Worm (Caenorhabditis elegans) whole organism, late embryonic: ENCODE results near the gene Y82E9BR.19.

ENCODE experiments used
- C08G9.2 ChIP-seq: sonication (generic microtip); optimal IDR thresholded peaks from 2 replicates; lab custom pipeline; 2016; ENCODE audit warnings: mild to moderate bottlenecking, missing genetic modification characterization, moderate library complexity, missing compliant biosample characterization
- K09A11.1 ChIP-seq: sonication (generic microtip); optimal IDR thresholded peaks from 2 replicates; lab custom pipeline; 2017; ENCODE audit warnings: antibody characterized with exemption, mild to moderate bottlenecking, missing genetic modification characterization, missing compliant biosample characterization; ENCODE audit not compliant: insufficient read depth
- T23F11.4 ChIP-seq: fragments of 200-800 bp; sonication (Bioruptor generic); optimal IDR thresholded peaks from 2 replicates; lab custom pipeline; 2018; ENCODE audit warnings: mild to moderate bottlenecking, missing genetic modification characterization, missing compliant biosample characterization
- ahr-1 ChIP-seq: sonication (generic microtip); optimal IDR thresholded peaks from 2 replicates; lab custom pipeline; 2016; ENCODE audit warnings: missing genetic modification characterization, missing compliant biosample characterization
- ceh-2 ChIP-seq: sonication (generic microtip); optimal IDR thresholded peaks from 2 replicates; lab custom pipeline; 2016; ENCODE audit warnings: missing genotype, missing genetic modification characterization, missing compliant biosample characterization
- ceh-22 ChIP-seq: sonication (generic microtip); optimal IDR thresholded peaks from 2 replicates; lab custom pipeline; 2017; ENCODE audit warnings: missing biosample characterization, missing genetic modification characterization
- ceh-24 ChIP-seq: sonication (generic microtip); optimal IDR thresholded peaks from 2 replicates; lab custom pipeline; 2016; ENCODE audit warnings: mild to moderate bottlenecking, missing genetic modification characterization, missing compliant biosample characterization
- ceh-30 ChIP-seq: fragments of 150-350 bp; optimal IDR thresholded peaks from 2 replicates; lab custom pipeline; 2014; ENCODE audit warnings: missing biosample characterization, missing genetic modification characterization
- ceh-31 ChIP-seq: sonication (generic microtip); optimal IDR thresholded peaks from 2 replicates; lab custom pipeline; 2016; ENCODE audit warnings: missing genetic modification characterization, missing compliant biosample characterization
- ceh-45 ChIP-seq: fragments of 200-800 bp; sonication (Bioruptor generic); IDR thresholded peaks from 2 replicates; pipeline ENCODE4 v1.3.6; 2022; ENCODE audit warnings: missing genetic modification reagents, missing genetic modification characterization, missing compliant biosample characterization
- ceh-48 ChIP-seq: sonication (generic microtip); optimal IDR thresholded peaks from 2 replicates; lab custom pipeline; 2016; ENCODE audit warnings: missing genetic modification characterization, inconsistent platforms, missing compliant biosample characterization
- che-1 ChIP-seq: sonication (generic microtip); optimal IDR thresholded peaks from 2 replicates; lab custom pipeline; 2016; ENCODE audit warnings: mild to moderate bottlenecking, missing genetic modification characterization, missing compliant biosample characterization
- dmd-4 ChIP-seq: sonication (generic microtip); optimal IDR thresholded peaks from 2 replicates; lab custom pipeline; 2016; ENCODE audit warnings: borderline replicate concordance, missing genetic modification characterization, missing compliant biosample characterization
- elt-2 ChIP-seq: sonication (generic microtip); optimal IDR thresholded peaks from 2 replicates; lab custom pipeline; 2016; ENCODE audit warnings: missing genetic modification reagents, missing genetic modification characterization, missing compliant biosample characterization
- ets-4 ChIP-seq: sonication (generic microtip); optimal IDR thresholded peaks from 2 replicates; lab custom pipeline; 2016; ENCODE audit warnings: missing genetic modification characterization, missing compliant biosample characterization
- fax-1 ChIP-seq: sonication (generic microtip); optimal IDR thresholded peaks from 2 replicates; lab custom pipeline; 2016; ENCODE audit warnings: missing genotype, missing genetic modification characterization, missing compliant biosample characterization
- hlh-15 ChIP-seq: sonication (generic microtip); optimal IDR thresholded peaks from 2 replicates; lab custom pipeline; 2016; ENCODE audit warnings: missing genetic modification characterization, missing compliant biosample characterization
- hlh-30 ChIP-seq: sonication (generic microtip); optimal IDR thresholded peaks from 2 replicates; lab custom pipeline; 2017; ENCODE audit warnings: antibody characterized with exemption, missing genetic modification characterization, missing compliant biosample characterization; ENCODE audit not compliant: insufficient read depth
- hlh-8 ChIP-seq: sonication (generic microtip); optimal IDR thresholded peaks from 2 replicates; lab custom pipeline; 2016; ENCODE audit warnings: missing genotype, missing genetic modification characterization, missing compliant biosample characterization
- nfya-1 ChIP-seq: sonication (generic microtip); optimal IDR thresholded peaks from 2 replicates; lab custom pipeline; 2017; ENCODE audit warnings: missing genetic modification characterization, mild to moderate bottlenecking, missing compliant biosample characterization, antibody characterized with exemption, moderate library complexity
- nhr-11 ChIP-seq: fragments of 150-350 bp; optimal IDR thresholded peaks from 2 replicates; lab custom pipeline; 2014; ENCODE audit warnings: missing biosample characterization, missing genetic modification characterization
- npax-4 ChIP-seq: sonication (generic microtip); optimal IDR thresholded peaks from 2 replicates; lab custom pipeline; 2016; ENCODE audit warnings: missing genetic modification characterization, missing compliant biosample characterization
- odd-2 ChIP-seq: sonication (generic microtip); optimal IDR thresholded peaks from 2 replicates; lab custom pipeline; 2017; ENCODE audit warnings: antibody characterized with exemption, mild to moderate bottlenecking, missing genetic modification characterization, missing compliant biosample characterization
- pax-1 ChIP-seq: fragments of 150-350 bp; optimal IDR thresholded peaks from 2 replicates; lab custom pipeline; 2014; ENCODE audit warnings: missing biosample characterization, missing genetic modification characterization
- pha-4 ChIP-seq: fragments of 150-350 bp; optimal IDR thresholded peaks from 2 replicates; lab custom pipeline; 2018; ENCODE audit warnings: missing biosample characterization, missing genetic modification reagents, missing genetic modification characterization
- pqm-1 ChIP-seq: sonication (generic microtip); optimal IDR thresholded peaks from 2 replicates; lab custom pipeline; 2016; ENCODE audit warnings: missing genetic modification characterization, missing compliant biosample characterization
- ref-2 ChIP-seq: sonication (generic microtip); optimal IDR thresholded peaks from 2 replicates; lab custom pipeline; 2016; ENCODE audit warnings: missing genetic modification characterization, missing compliant biosample characterization
- rnt-1 ChIP-seq: sonication (generic microtip); optimal IDR thresholded peaks from 2 replicates; lab custom pipeline; 2016; ENCODE audit warnings: missing genetic modification characterization, missing compliant biosample characterization
- sox-2 ChIP-seq: fragments of 200-800 bp; sonication (Bioruptor generic); IDR thresholded peaks from 2 replicates; pipeline ENCODE4 v1.3.6; 2022; ENCODE audit warnings: missing genetic modification reagents, missing genetic modification characterization, missing compliant biosample characterization
- sox-4 ChIP-seq: sonication (generic microtip); optimal IDR thresholded peaks from 2 replicates; lab custom pipeline; 2017; ENCODE audit warnings: mild to moderate bottlenecking, missing genetic modification characterization, inconsistent platforms, missing compliant biosample characterization
- syd-9 ChIP-seq: sonication (generic microtip); optimal IDR thresholded peaks from 2 replicates; lab custom pipeline; 2016; ENCODE audit warnings: mild to moderate bottlenecking, missing genetic modification characterization, moderate library complexity, missing compliant biosample characterization
- tbx-2 ChIP-seq: sonication (generic microtip); optimal IDR thresholded peaks from 2 replicates; lab custom pipeline; 2016; ENCODE audit warnings: missing genetic modification characterization, missing compliant biosample characterization
- tbx-7 ChIP-seq: sonication (generic microtip); optimal IDR thresholded peaks from 2 replicates; lab custom pipeline; 2016; ENCODE audit warnings: missing genotype, missing genetic modification characterization, missing compliant biosample characterization
- ttx-3 ChIP-seq: sonication (generic microtip); optimal IDR thresholded peaks from 2 replicates; lab custom pipeline; 2016; ENCODE audit warnings: missing genetic modification reagents, missing genetic modification characterization, missing compliant biosample characterization
- unc-42 ChIP-seq: sonication (generic microtip); optimal IDR thresholded peaks from 2 replicates; lab custom pipeline; 2016; ENCODE audit warnings: missing genotype, missing genetic modification characterization, missing compliant biosample characterization
- zip-5 ChIP-seq: sonication (generic microtip); optimal IDR thresholded peaks from 2 replicates; lab custom pipeline; 2016; ENCODE audit warnings: missing genetic modification characterization, missing compliant biosample characterization

Gene Y82E9BR.19

ce11 chrIII:1495230-1495629 lies at the start of gene Y82E9BR.19:
TSS of gene Y82E9BR.19 (minus strand) at chrIII:1495330.
- TF ChIP-seq nhr-11 (no peak), syd-9 (tag; lab: Kevin White, UChicago) (no peak), K09A11.1 (no peak), ceh-31 (tag; lab: Kevin White, UChicago) (no peak), pha-4 (tag; lab: Kevin White, UChicago) (no peak), sox-4 (tag; lab: Kevin White, UChicago) (no peak), ref-2 (tag; lab: Kevin White, UChicago) (no peak), odd-2 (no peak), ceh-48 (tag; lab: Kevin White, UChicago) (no peak), ttx-3 (tag; lab: Kevin White, UChicago) (no peak), ceh-24 (tag; lab: Kevin White, UChicago) (no peak), pax-1 (tag; lab: Kevin White, UChicago) (no peak), rnt-1 (tag; lab: Kevin White, UChicago) (no peak), zip-5 (tag; lab: Kevin White, UChicago) (no peak), pqm-1 (tag; lab: Kevin White, UChicago) (no peak), dmd-4 (tag; lab: Kevin White, UChicago) (no peak), sox-2 (GFP tag; lab: Robert Waterston, UW) (no peak), ceh-30 (tag; lab: Kevin White, UChicago) (no peak), C08G9.2 (tag; lab: Kevin White, UChicago) (no peak), hlh-30 (tag; lab: Kevin White, UChicago) (no peak)
- TF ChIP-seq, all 69 proteins: peak for 0

DNA sequence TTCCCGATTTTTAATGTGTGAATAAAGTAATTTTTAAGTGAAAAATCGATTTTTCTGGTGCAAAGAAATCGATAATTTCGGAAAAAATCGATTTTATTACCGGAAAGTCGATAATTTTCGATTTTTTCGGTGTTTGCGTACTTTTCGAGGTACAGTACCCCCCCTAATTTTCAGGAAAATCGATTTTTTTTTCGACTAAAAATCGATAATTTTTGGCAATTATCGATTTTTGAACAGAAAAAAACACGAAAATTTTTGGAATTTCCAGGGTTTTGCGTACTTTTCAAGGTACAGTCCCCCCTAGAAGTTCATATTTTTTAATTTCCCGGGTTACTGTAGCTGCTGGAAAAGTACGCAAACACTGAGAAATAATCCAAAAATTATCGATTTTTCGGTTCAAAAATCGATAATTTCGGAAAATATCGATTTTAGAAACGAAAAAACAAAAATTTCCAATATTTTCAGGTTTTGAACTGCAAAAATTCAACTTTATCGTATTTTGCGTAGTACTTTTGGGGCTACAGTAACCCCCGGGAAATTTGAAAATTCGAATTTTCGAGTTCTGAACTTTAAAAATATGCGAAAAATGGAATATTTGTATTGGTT lies 48.4 kb upstream of the Y82E9BR.19 start:
- TF ChIP-seq ceh-48 (tag; lab: Kevin White, UChicago): peak; percentile 43
- no peak for TF ChIP-seq che-1 (tag; lab: Kevin White, UChicago)
- TF ChIP-seq, all 69 proteins: peak for 1

DNA sequence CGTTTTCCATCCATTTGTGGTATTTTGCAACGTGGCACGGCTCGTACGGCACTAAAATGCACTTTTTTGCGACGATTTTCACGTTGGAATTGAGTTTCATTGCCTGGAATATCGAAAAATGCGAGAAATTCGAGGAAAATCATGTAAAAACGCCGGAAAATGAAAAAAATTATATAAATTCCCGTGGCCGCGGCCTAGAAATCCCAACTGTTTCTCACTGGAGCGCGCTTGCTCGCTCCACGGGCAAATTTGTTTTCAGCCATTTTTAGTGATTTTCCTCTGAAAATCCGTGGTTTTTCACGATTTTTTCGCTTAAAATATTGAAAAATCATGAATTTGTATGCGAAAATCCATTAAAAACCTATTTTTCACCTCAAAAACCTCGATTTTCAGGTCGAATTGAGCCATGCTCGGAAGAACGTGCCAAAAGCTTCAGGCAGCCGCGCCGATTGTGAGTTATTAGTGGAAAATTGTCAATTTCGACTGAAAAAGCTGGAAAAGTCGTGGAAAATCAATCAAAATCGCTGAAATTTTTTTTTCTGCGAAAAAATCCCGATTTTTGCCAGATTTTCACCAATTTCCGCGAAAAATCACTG lies 45.1 kb upstream of the Y82E9BR.19 start, which contains the start of the genes Y67D2.5 and cisd-3.2:
Gene Y67D2.5, minus strand, starts transcription at position 145 of the 596 bp plus-strand sequence.
Gene cisd-3.2, plus strand, starts transcription at position 394 of the 596 bp plus-strand sequence.
- peak; percentile 78 for TF ChIP-seq C08G9.2 (tag; lab: Kevin White, UChicago)
- peak; percentile 33 for TF ChIP-seq elt-2 (tag; lab: Kevin White, UChicago)
- TF ChIP-seq ets-4: peak; percentile 65
- TF ChIP-seq tbx-7: peak; percentile 56
- peak; percentile 4 for TF ChIP-seq ahr-1 (tag; lab: Kevin White, UChicago)
- peak; percentile 16 for TF ChIP-seq fax-1 (tag; lab: Kevin White, UChicago)
- no peak for TF ChIP-seq unc-42 (tag; lab: Kevin White, UChicago)
- TF ChIP-seq zip-5 (tag; lab: Kevin White, UChicago): peak; percentile 37
- no peak for TF ChIP-seq hlh-8 (tag; lab: Kevin White, UChicago)
- TF ChIP-seq tbx-2: peak; percentile 66
- TF ChIP-seq T23F11.4: no peak
- peak; percentile 69 for TF ChIP-seq ceh-31 (tag; lab: Kevin White, UChicago)
- TF ChIP-seq ceh-2 (tag; lab: Kevin White, UChicago): peak; percentile 68

DNA sequence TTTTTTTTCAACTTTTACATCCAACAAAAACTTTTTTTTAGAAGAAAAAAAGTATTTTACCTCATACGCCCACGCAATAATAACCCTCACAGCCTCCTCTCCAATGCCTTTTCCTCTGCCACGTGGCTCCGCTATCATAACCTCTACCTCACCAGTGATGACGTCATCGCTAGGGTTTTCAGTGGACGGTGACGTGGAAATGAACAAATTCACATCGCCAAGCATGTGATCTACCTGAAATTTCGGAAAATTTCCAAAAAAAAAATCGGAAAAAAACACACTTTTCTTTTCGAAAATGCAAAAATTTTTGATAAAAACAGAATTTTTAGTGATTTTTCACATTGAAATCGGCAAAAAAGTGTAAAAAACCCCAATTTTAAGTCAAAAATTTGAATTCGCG lies 44.2 kb upstream of the Y82E9BR.19 start:
- TF ChIP-seq ceh-22 (tag; lab: Kevin White, UChicago): no peak

DNA sequence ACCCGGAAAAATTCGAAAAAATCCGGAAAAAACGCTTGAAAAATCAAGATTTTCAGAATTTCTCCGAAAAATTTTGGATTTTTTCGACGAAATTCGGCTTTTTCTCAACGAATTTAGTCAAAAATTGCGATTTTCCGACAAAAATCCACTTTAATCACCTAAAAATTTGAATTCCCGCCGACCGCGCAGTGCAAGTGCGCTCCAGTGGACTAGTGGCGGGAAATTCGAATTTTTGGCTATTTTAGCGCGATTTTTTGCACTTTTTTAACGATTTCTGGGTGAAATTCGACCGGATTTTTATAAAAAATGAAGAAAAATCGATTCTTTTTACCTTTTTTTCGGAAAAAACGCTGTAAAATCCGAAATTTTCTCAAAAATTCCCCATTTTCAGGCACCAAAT lies 39.3 kb upstream of the Y82E9BR.19 start:
- TF ChIP-seq ceh-45 (GFP tag; lab: Robert Waterston, UW) (no peak), sox-4 (tag; lab: Kevin White, UChicago) (no peak), ceh-48 (tag; lab: Kevin White, UChicago) (no peak), npax-4 (tag; lab: Kevin White, UChicago) (no peak), hlh-15 (tag; lab: Kevin White, UChicago) (no peak), nfya-1 (no peak), syd-9 (tag; lab: Kevin White, UChicago) (no peak), unc-42 (tag; lab: Kevin White, UChicago) (no peak)
